Worm (Caenorhabditis elegans) whole organism, dauer: ENCODE results near the gene F45F2.11.
"Not testable (repeated sequence)": the region's sequence is repeated elsewhere in the genome, so short reads cannot be mapped to it uniquely, and the experiment has no call there.

Experiments
- unc-62 ChIP-seq: sonication (generic microtip); optimal IDR thresholded peaks from 2 replicates; lab custom pipeline; 2017; ENCODE audit warnings: missing biosample characterization, missing genetic modification reagents, missing genetic modification characterization

The F45F2.11 gene

ce11 chrV:8520846-8521553 lies at the start of gene F45F2.11, which contains the start of gene otpl-7:
F45F2.11 (minus strand) TSS chrV:8520896.
otpl-7 (plus strand) TSS chrV:8521503.
- TF ChIP-seq unc-62 (GFP tag; lab: Kevin White, UChicago), result no peak

- no peak for TF ChIP-seq unc-62 (GFP tag; lab: Kevin White, UChicago)
Observed at ce11 chrV:8569841-8570361, 49.2 kb upstream of the F45F2.11 start, which contains the start of the genes F25G6.9 and symk-1. F25G6.9 (minus strand) TSS chrV:8570000. symk-1 (plus strand) TSS chrV:8570311.

ce11 chrV:8569172-8569571 lies 48.5 kb upstream of the F45F2.11 start:
- TF ChIP-seq unc-62 (GFP tag; lab: Kevin White, UChicago), result no peak

ce11 chrV:8565075-8565474 lies 44.4 kb upstream of the F45F2.11 start, which contains the start of gene F25G6.8:
F25G6.8 (minus strand) TSS chrV:8565175.
- no peak for TF ChIP-seq unc-62 (GFP tag; lab: Kevin White, UChicago)

ce11 chrV:8560916-8561315 lies 40.2 kb upstream of the F45F2.11 start, which contains the start of gene acr-16:
acr-16 (plus strand) TSS chrV:8561216.
- no peak for TF ChIP-seq unc-62 (GFP tag; lab: Kevin White, UChicago)

ce11 chrV:8555955-8556354 lies 35.3 kb upstream of the F45F2.11 start:
- TF ChIP-seq unc-62 (GFP tag; lab: Kevin White, UChicago), result no peak

ce11 chrV:8552460-8552859 lies 31.8 kb upstream of the F45F2.11 start, which contains the start of gene acr-15:
acr-15 (plus strand) TSS chrV:8552695.
- TF ChIP-seq unc-62 (GFP tag; lab: Kevin White, UChicago), result no peak

ce11 chrV:8548989-8549388 lies 28.3 kb upstream of the F45F2.11 start, which contains the start of gene stdh-4:
stdh-4 (plus strand) TSS chrV:8549289.
- TF ChIP-seq unc-62 (GFP tag; lab: Kevin White, UChicago), result no peak

ce11 chrV:8545531-8546224 lies 25.0 kb upstream of the F45F2.11 start, which contains the start of the genes slc-17.8 and asns-1:
slc-17.8 (minus strand) TSS chrV:8545581.
asns-1 (plus strand) TSS chrV:8546174.
- no peak for TF ChIP-seq unc-62 (GFP tag; lab: Kevin White, UChicago)

- TF ChIP-seq unc-62 (GFP tag; lab: Kevin White, UChicago), result no peak
Observed at ce11 chrV:8537031-8537430, 16.3 kb upstream of the F45F2.11 start, which contains the start of gene otpl-4. otpl-4 (plus strand) TSS chrV:8537331.

ce11 chrV:8536213-8536612 lies 15.5 kb upstream of the F45F2.11 start, which contains the start of gene his-39:
his-39 (plus strand) TSS chrV:8536513.
- TF ChIP-seq unc-62 (GFP tag; lab: Kevin White, UChicago), result no peak

ce11 chrV:8534534-8535283 lies 14.0 kb upstream of the F45F2.11 start, which contains the start of the genes his-6 and his-5:
his-6 (minus strand) TSS chrV:8534977.
his-5 (plus strand) TSS chrV:8535214.
- not testable (repeated sequence) for TF ChIP-seq unc-62 (GFP tag; lab: Kevin White, UChicago)

- no peak for TF ChIP-seq unc-62 (GFP tag; lab: Kevin White, UChicago)
Observed at ce11 chrV:8533916-8534315, 13.2 kb upstream of the F45F2.11 start.

ce11 chrV:8533067-8533466 lies 12.4 kb upstream of the F45F2.11 start, which contains the start of the genes his-8 and his-7:
his-8 (minus strand) TSS chrV:8533086.
his-7 (plus strand) TSS chrV:8533379.
- TF ChIP-seq unc-62 (GFP tag; lab: Kevin White, UChicago), result not testable (repeated sequence)

ce11 chrV:8529219-8529618 lies 8.5 kb upstream of the F45F2.11 start, which contains the start of gene otpl-5:
otpl-5 (plus strand) TSS chrV:8529519.
- TF ChIP-seq unc-62 (GFP tag; lab: Kevin White, UChicago), result no peak
